Worm (Caenorhabditis elegans) whole organism, L4/young adult: ENCODE measurements around the gene cut-2.

Source experiments
- dao-5 ChIP-seq: sonication (generic microtip); optimal IDR thresholded peaks from 2 replicates; lab custom pipeline; 2016; ENCODE audit warnings: missing genotype, missing genetic modification characterization, moderate library complexity, missing compliant biosample characterization
- him-1 ChIP-seq: sonication (generic microtip); optimal IDR thresholded peaks from 2 replicates; lab custom pipeline; 2016; ENCODE audit warnings: missing genotype, missing genetic modification reagents, missing genetic modification characterization, missing compliant biosample characterization

ce11 chrV:13406032-13406431, 8.7 kb upstream of the cut-2 start, which contains the start of gene cutl-1:
- TF ChIP-seq him-1 (tag; lab: Kevin White, UChicago) (no peak), dao-5 (tag; lab: Kevin White, UChicago) (no peak)
